Worm (Caenorhabditis elegans) whole organism, L2 larva: ENCODE results near the gene F45D11.11.
"Not testable (repeated sequence)": the region's sequence is repeated elsewhere in the genome, so short reads cannot be mapped to it uniquely, and the experiment has no call there.

ENCODE experiments used
- ZK546.5 ChIP-seq: sonication (generic microtip); optimal IDR thresholded peaks from 2 replicates; lab custom pipeline; 2017; ENCODE audit warnings: missing biosample characterization, missing genetic modification characterization
- blmp-1 ChIP-seq: sonication (generic microtip); optimal IDR thresholded peaks from 2 replicates; lab custom pipeline; 2017; ENCODE audit warnings: missing genetic modification characterization, mild to moderate bottlenecking, missing compliant biosample characterization, antibody characterized with exemption, moderate library complexity; ENCODE audit not compliant: insufficient read depth
- dmd-4 ChIP-seq: sonication (generic microtip); optimal IDR thresholded peaks from 2 replicates; lab custom pipeline; 2017; ENCODE audit warnings: missing biosample characterization, missing genetic modification characterization
- elt-1 ChIP-seq: fragments of 150-350 bp; optimal IDR thresholded peaks from 2 replicates; lab custom pipeline; 2014; ENCODE audit warnings: missing biosample characterization, missing genetic modification characterization
- elt-3 ChIP-seq: sonication (generic microtip); optimal IDR thresholded peaks from 2 replicates; lab custom pipeline; 2017; ENCODE audit warnings: missing biosample characterization, missing genetic modification characterization
- nhr-12 ChIP-seq: fragments of 150-350 bp; optimal IDR thresholded peaks from 2 replicates; lab custom pipeline; 2014; ENCODE audit warnings: missing biosample characterization, missing genetic modification characterization
- nhr-77 ChIP-seq: fragments of 150-350 bp; optimal IDR thresholded peaks from 2 replicates; lab custom pipeline; 2014; ENCODE audit warnings: missing biosample characterization, missing genetic modification characterization
- snpc-4 ChIP-seq: fragments of 150-350 bp; optimal IDR thresholded peaks from 2 replicates; lab custom pipeline; 2014; ENCODE audit warnings: missing biosample characterization, missing genetic modification characterization
- unc-39 ChIP-seq: fragments of 150-350 bp; optimal IDR thresholded peaks from 2 replicates; lab custom pipeline; 2014; ENCODE audit warnings: missing biosample characterization, missing genetic modification characterization
- unc-55 ChIP-seq: fragments of 150-350 bp; sonication (generic microtip); optimal IDR thresholded peaks from 3 replicates; lab custom pipeline; 2014; ENCODE audit warnings: missing biosample characterization, missing genetic modification reagents, missing genetic modification characterization

ce11 chrII:968106-968505 is 27.9 kb downstream of the F45D11.11 start, which contains the start of gene C32B5.6:
- TF ChIP-seq blmp-1 (tag; lab: Kevin White, UChicago); snpc-4 (tag; lab: Kevin White, UChicago); nhr-77; ZK546.5; unc-39 (tag; lab: Kevin White, UChicago); dmd-4 (tag; lab: Kevin White, UChicago); unc-55; elt-3 (tag; lab: Kevin White, UChicago); elt-1 (tag; lab: Kevin White, UChicago); nhr-12 (tag; lab: Kevin White, UChicago): not testable (repeated sequence)
